Worm (Caenorhabditis elegans): Measurements from ENCODE around the gene daf-36.

Gene daf-36

ce11 chrV:10178166-10178565 is 47.3 kb downstream of the daf-36 start (continued):
- no peak for TF ChIP-seq ceh-82 (tag; optimal IDR thresholded peaks at IDR 0.05)
- TF ChIP-seq hpl-2 (GFP tag; optimal IDR thresholded peaks at IDR 0.05) = no peak
- no peak for TF ChIP-seq sptf-1 (tag; optimal IDR thresholded peaks at IDR 0.05)
- TF ChIP-seq mdl-1 (tag; optimal IDR thresholded peaks at IDR 0.05) = no peak
- peak; percentile 24 for TF ChIP-seq hlh-4 (tag; optimal IDR thresholded peaks at IDR 0.05)
- TF ChIP-seq mep-1 (tag; optimal IDR thresholded peaks at IDR 0.05) = peak; percentile 37
- TF ChIP-seq irx-1 (tag; optimal IDR thresholded peaks at IDR 0.05) = peak; percentile 34
- peak; percentile 83 for TF ChIP-seq lir-3 (tag; optimal IDR thresholded peaks at IDR 0.05; ENCODE audit: poor library complexity)
- no peak for TF ChIP-seq ama-1 (optimal IDR thresholded peaks at IDR 0.05)
- peak; percentile 70 for TF ChIP-seq egl-13 (tag; optimal IDR thresholded peaks at IDR 0.05)
- TF ChIP-seq elt-3 (tag; optimal IDR thresholded peaks at IDR 0.05) = no peak
- peak; percentile 39 for TF ChIP-seq unc-130 (tag; optimal IDR thresholded peaks at IDR 0.05)
- no peak for TF ChIP-seq unc-62 (GFP tag; optimal IDR thresholded peaks at IDR 0.05)
- TF ChIP-seq nhr-71 (tag; optimal IDR thresholded peaks at IDR 0.05) = peak; percentile 84
- TF ChIP-seq nhr-76 (tag; optimal IDR thresholded peaks at IDR 0.05) = no peak
- TF ChIP-seq egl-27 (tag; optimal IDR thresholded peaks at IDR 0.05) = no peak
- TF ChIP-seq fos-1 (tag; optimal IDR thresholded peaks at IDR 0.05) = no peak
- no peak for TF ChIP-seq ces-1 (GFP tag; optimal IDR thresholded peaks at IDR 0.05)
- peak; percentile 79 for TF ChIP-seq xbp-1 (tag; optimal IDR thresholded peaks at IDR 0.05)
- peak; percentile 91 for TF ChIP-seq grh-1 (GFP tag; IDR thresholded peaks at IDR 0.05)
- TF ChIP-seq lin-14 (GFP tag; optimal IDR thresholded peaks at IDR 0.05) = peak; percentile 85
- TF ChIP-seq nhr-84 (tag; optimal IDR thresholded peaks at IDR 0.05) = no peak
- no peak for TF ChIP-seq aha-1 (tag; optimal IDR thresholded peaks at IDR 0.05)
- peak; percentile 59 to 60 for TF ChIP-seq efl-1 (optimal IDR thresholded peaks at IDR 0.05)
- peak; percentile 49 to 95 for TF ChIP-seq efl-1 (GFP tag; optimal IDR thresholded peaks at IDR 0.05 in 1 of 2)
- no peak for TF ChIP-seq pqm-1 (tag; optimal IDR thresholded peaks at IDR 0.05)
- no peak for TF ChIP-seq lin-39 (tag; optimal IDR thresholded peaks at IDR 0.05)
- no peak for TF ChIP-seq hlh-17 (GFP tag; optimal IDR thresholded peaks at IDR 0.05; ENCODE audit: borderline replicate concordance)
- TF ChIP-seq mab-9 (GFP tag; IDR thresholded peaks at IDR 0.05) = peak; percentile 34; the same call in 1 of the 2 replicates
- no peak for TF ChIP-seq C34B4.2 (tag; optimal IDR thresholded peaks at IDR 0.05)
- no peak for TF ChIP-seq zip-4 (GFP tag; optimal IDR thresholded peaks at IDR 0.05)
- TF ChIP-seq aly-2 (tag; optimal IDR thresholded peaks at IDR 0.05) = no peak
- peak; percentile 40 for TF ChIP-seq lin-13 (GFP tag; optimal IDR thresholded peaks at IDR 0.05)
- no peak for TF ChIP-seq zag-1 (tag; optimal IDR thresholded peaks at IDR 0.05)
- no peak for TF ChIP-seq ztf-4 (tag; optimal IDR thresholded peaks at IDR 0.05)
- no peak for TF ChIP-seq nhr-11 (tag; optimal IDR thresholded peaks at IDR 0.05)

ce11 chrV:10174632-10175075 is 50.9 kb downstream of the daf-36 start:
- TF ChIP-seq skn-1 (tag; optimal IDR thresholded peaks at IDR 0.05) = no peak
- peak; percentile 97 for TF ChIP-seq lin-14 (GFP tag; optimal IDR thresholded peaks at IDR 0.05)
- TF ChIP-seq alr-1 (tag; optimal IDR thresholded peaks at IDR 0.05; ENCODE audit: borderline replicate concordance) = no peak
- TF ChIP-seq nhr-20 (tag; optimal IDR thresholded peaks at IDR 0.05) = peak; percentile 20
- TF ChIP-seq snu-23 (GFP tag; optimal IDR thresholded peaks at IDR 0.05) = peak; percentile 71
- no peak for TF ChIP-seq lin-39 (tag; optimal IDR thresholded peaks at IDR 0.05)
- peak; percentile 78 for TF ChIP-seq pax-3 (tag; optimal IDR thresholded peaks at IDR 0.05)
- TF ChIP-seq swsn-7 (tag; optimal IDR thresholded peaks at IDR 0.05) = peak; percentile 85
- TF ChIP-seq mep-1 (tag; optimal IDR thresholded peaks at IDR 0.05) = peak; percentile 55
- TF ChIP-seq mab-9 (GFP tag; IDR thresholded peaks at IDR 0.05) = peak; percentile 9; the same call in 1 of the 2 replicates
- peak; percentile 91 for TF ChIP-seq egl-13 (tag; optimal IDR thresholded peaks at IDR 0.05)
- TF ChIP-seq jun-1 (tag; optimal IDR thresholded peaks at IDR 0.05) = peak; percentile 41
- no peak for TF ChIP-seq Y116A8C.19 (tag; optimal IDR thresholded peaks at IDR 0.05; ENCODE audit: borderline replicate concordance)
- TF ChIP-seq nhr-71 (tag; optimal IDR thresholded peaks at IDR 0.05) = peak; percentile 90
- TF ChIP-seq ceh-90 (tag; optimal IDR thresholded peaks at IDR 0.05) = no peak
- peak; percentile 94 for TF ChIP-seq unc-86 (tag; optimal IDR thresholded peaks at IDR 0.05)
- peak; percentile 82 for TF ChIP-seq tbx-2 (tag; optimal IDR thresholded peaks at IDR 0.05)
- no peak for TF ChIP-seq elt-2 (tag; optimal IDR thresholded peaks at IDR 0.05)
- TF ChIP-seq nhr-90 (tag; optimal IDR thresholded peaks at IDR 0.05; ENCODE audit: poor library complexity) = no peak
- TF ChIP-seq isw-1 (GFP tag; IDR thresholded peaks at IDR 0.05) = peak; percentile 78
- TF ChIP-seq ceh-63 (GFP tag; optimal IDR thresholded peaks at IDR 0.05) = no peak
- TF ChIP-seq sup-37 (GFP tag; optimal IDR thresholded peaks at IDR 0.05) = no peak
- TF ChIP-seq fos-1 (tag; optimal IDR thresholded peaks at IDR 0.05) = peak; percentile 74
- peak; percentile 76 for TF ChIP-seq ztf-4 (tag; optimal IDR thresholded peaks at IDR 0.05)
- TF ChIP-seq pqm-1 (tag; optimal IDR thresholded peaks at IDR 0.05) = no peak
- peak; percentile 46 for TF ChIP-seq nhr-19 (GFP tag; conservative IDR thresholded peaks at IDR 0.05)

Data from whole organism, L1 larva.